Worm (Caenorhabditis elegans): ENCODE results near the gene nlp-5.

The nlp-5 gene

ce11 chrII:8278415-8278814, 40.2 kb downstream of the nlp-5 start, which contains the start of the genes mrpl-10 and clec-142:
mrpl-10 (minus strand) TSS chrII:8278515.
clec-142 (plus strand) TSS chrII:8278678.
- TF ChIP-seq rcor-1 (GFP tag; IDR thresholded peaks at IDR 0.05), result no peak
- no peak for TF ChIP-seq madf-8 (GFP tag; conservative IDR thresholded peaks at IDR 0.05)
- TF ChIP-seq nfyb-1 (GFP tag; IDR thresholded peaks at IDR 0.05), result no peak
- no peak for TF ChIP-seq ZK185.1 (tag; optimal IDR thresholded peaks at IDR 0.05; ENCODE audit: poor library complexity, severe bottlenecking)

ce11 chrII:8283158-8283717, 45.0 kb downstream of the nlp-5 start, which contains the start of the genes nst-1 and cct-4:
nst-1 (minus strand) TSS chrII:8283208.
cct-4 (plus strand) TSS chrII:8283667.
- TF ChIP-seq attf-6 (GFP tag; IDR thresholded peaks at IDR 0.05) (no peak), ceh-91 (GFP tag; IDR thresholded peaks at IDR 0.05) (0 out of 2 replicates have a peak, but pooled peaks have one; percentile 33), snpc-1.3 (tag; optimal IDR thresholded peaks at IDR 0.05; ENCODE audit: insufficient read depth) (no peak), hsf-1 (GFP tag; IDR thresholded peaks at IDR 0.05) (peak; percentile 83; the same call in 1 of the 2 replicates), ztf-18 (tag; optimal IDR thresholded peaks at IDR 0.05) (no peak), F23B12.7 (tag; optimal IDR thresholded peaks at IDR 0.05; ENCODE audit: insufficient read depth) (peak; percentile 11), cebp-2 (GFP tag; IDR thresholded peaks at IDR 0.05) (no peak), F33H1.4 (GFP tag; IDR thresholded peaks at IDR 0.05) (peak; percentile 75), lsl-1 (GFP tag; optimal IDR thresholded peaks at IDR 0.05) (peak; percentile 3), dpl-1 (GFP tag; optimal IDR thresholded peaks at IDR 0.05) (peak; percentile 61), repo-1 (tag; optimal IDR thresholded peaks at IDR 0.05) (no peak), ceh-27 (GFP tag; optimal IDR thresholded peaks at IDR 0.05) (no peak), madf-6 (GFP tag; IDR thresholded peaks at IDR 0.05) (peak; percentile 60; the same call in 1 of the 2 replicates), dox-1 (GFP tag; IDR thresholded peaks at IDR 0.05) (no peak), Y95B8A.8 (GFP tag; IDR thresholded peaks at IDR 0.05) (no peak), efl-1 (GFP tag; optimal IDR thresholded peaks at IDR 0.05) (peak; percentile 33), gei-17 (GFP tag; optimal IDR thresholded peaks at IDR 0.05) (no peak), cebp-1 (GFP tag; IDR thresholded peaks at IDR 0.05) (no peak), cebp-1 (tag; optimal IDR thresholded peaks at IDR 0.05) (peak; percentile 13)

- TF ChIP-seq snpc-1.1 (tag; optimal IDR thresholded peaks at IDR 0.05; ENCODE audit: insufficient read depth), result peak; percentile 80
- TF ChIP-seq madf-6 (GFP tag; IDR thresholded peaks at IDR 0.05), result 0 out of 2 replicates have a peak, but pooled peaks have one; percentile 10
- 0 out of 2 replicates have a peak, but pooled peaks have one; percentile 17 for TF ChIP-seq mcd-1 (GFP tag; IDR thresholded peaks at IDR 0.05)
- TF ChIP-seq B0336.3 (GFP tag; IDR thresholded peaks at IDR 0.05), result 0 out of 2 replicates have a peak, but pooled peaks have one; percentile 6
- TF ChIP-seq cebp-2 (GFP tag; IDR thresholded peaks at IDR 0.05), result 0 out of 2 replicates have a peak, but pooled peaks have one; percentile 19
- peak; percentile 69 for TF ChIP-seq pbrm-1 (GFP tag; IDR thresholded peaks at IDR 0.05)
- TF ChIP-seq snpc-4 (GFP tag; optimal IDR thresholded peaks at IDR 0.05), result peak; percentile 33
- TF ChIP-seq snpc-4 (tag; optimal IDR thresholded peaks at IDR 0.05), result peak in 3 of 4 experiments; percentile 40 to 91 (median 89)
- peak; percentile 80; the same call in 1 of the 2 replicates for TF ChIP-seq attf-6 (GFP tag; IDR thresholded peaks at IDR 0.05)
- TF ChIP-seq Y56A3A.18 (GFP tag; IDR thresholded peaks at IDR 0.05), result 0 out of 2 replicates have a peak, but pooled peaks have one; percentile 30
Observed at ce11 chrII:8285837-8286236, 47.6 kb downstream of the nlp-5 start.

Measured in whole organism, young adult.